Worm (Caenorhabditis elegans): ENCODE results near the gene npr-15.

npr-15 gene

ce11 chrIII:3670984-3671383 lies 23.5 kb downstream of the npr-15 start:
- TF ChIP-seq K11D2.4 (GFP tag; IDR thresholded peaks at IDR 0.05), result no peak
- TF ChIP-seq hmg-1.2 (GFP tag; IDR thresholded peaks at IDR 0.05), result 0 out of 2 replicates have a peak, but pooled peaks have one; percentile 5

ce11 chrIII:3670336-3670735 lies 24.1 kb downstream of the npr-15 start, which contains the start of gene C46F11.6:
Gene C46F11.6, minus strand, starts transcription at chrIII:3670436.
- TF ChIP-seq snpc-4 (GFP tag; optimal IDR thresholded peaks at IDR 0.05) (no peak), snpc-4 (tag; optimal IDR thresholded peaks at IDR 0.05) (no peak), F37B4.10 (GFP tag; IDR thresholded peaks at IDR 0.05) (no peak), lir-1 (GFP tag; conservative IDR thresholded peaks at IDR 0.05) (no peak), egl-44 (GFP tag; IDR thresholded peaks at IDR 0.05) (no peak), Y53F4B.3 (GFP tag; IDR thresholded peaks at IDR 0.05) (no peak), lin-40 (tag; optimal IDR thresholded peaks at IDR 0.05) (no peak), ztf-3 (GFP tag; optimal IDR thresholded peaks at IDR 0.05) (no peak), ceh-79 (tag; optimal IDR thresholded peaks at IDR 0.05) (no peak), F22D6.2 (tag; optimal IDR thresholded peaks at IDR 0.05) (no peak), egl-18 (GFP tag; IDR thresholded peaks at IDR 0.05) (no peak), F33H1.4 (GFP tag; IDR thresholded peaks at IDR 0.05) (no peak), attf-6 (GFP tag; IDR thresholded peaks at IDR 0.05) (no peak), tbx-9 (tag; optimal IDR thresholded peaks at IDR 0.05; ENCODE audit: borderline replicate concordance) (no peak), ceh-100 (GFP tag; IDR thresholded peaks at IDR 0.05) (no peak), ZK185.1 (tag; optimal IDR thresholded peaks at IDR 0.05; ENCODE audit: poor library complexity, severe bottlenecking) (no peak), repo-1 (tag; optimal IDR thresholded peaks at IDR 0.05) (no peak), sdz-38 (tag; optimal IDR thresholded peaks at IDR 0.05) (no peak), madf-6 (GFP tag; IDR thresholded peaks at IDR 0.05) (no peak), T26A5.8 (tag; optimal IDR thresholded peaks at IDR 0.05) (no peak)

ce11 chrIII:3664224-3664623 lies 30.2 kb downstream of the npr-15 start, which contains the start of gene C46F11.4:
Gene C46F11.4, minus strand, starts transcription at chrIII:3664304.
- TF ChIP-seq Y53G8AR.9 (GFP tag; conservative IDR thresholded peaks at IDR 0.05), result 0 out of 2 replicates have a peak, but pooled peaks have one; percentile 28
- peak; percentile 32 for TF ChIP-seq F49E8.2 (tag; optimal IDR thresholded peaks at IDR 0.05; ENCODE audit: insufficient read depth)
- no peak for TF ChIP-seq B0261.1 (tag; optimal IDR thresholded peaks at IDR 0.05)
- TF ChIP-seq zfh-2 (GFP tag; conservative IDR thresholded peaks at IDR 0.05), result no peak
- TF ChIP-seq let-526 (GFP tag; IDR thresholded peaks at IDR 0.05), result no peak
- no peak for TF ChIP-seq Y56A3A.18 (GFP tag; IDR thresholded peaks at IDR 0.05)
- TF ChIP-seq F23B12.7 (tag; optimal IDR thresholded peaks at IDR 0.05; ENCODE audit: insufficient read depth), result no peak
- peak; percentile 28 for TF ChIP-seq lin-54 (GFP tag; optimal IDR thresholded peaks at IDR 0.05)
- TF ChIP-seq ceh-40 (GFP tag; IDR thresholded peaks at IDR 0.05), result no peak
- TF ChIP-seq F52B5.7 (tag; optimal IDR thresholded peaks at IDR 0.05), result no peak
- no peak for TF ChIP-seq dpff-1 (tag; optimal IDR thresholded peaks at IDR 0.05)
- no peak for TF ChIP-seq unc-62 (GFP tag; optimal IDR thresholded peaks at IDR 0.05)
- TF ChIP-seq aptf-3 (GFP tag; IDR thresholded peaks at IDR 0.05), result no peak
- peak; percentile 66 for TF ChIP-seq him-1 (tag; optimal IDR thresholded peaks at IDR 0.05)
- TF ChIP-seq akir-1 (GFP tag; optimal IDR thresholded peaks at IDR 0.05), result no peak
- peak; percentile 32; the same call in 1 of the 2 replicates for TF ChIP-seq cebp-1 (GFP tag; IDR thresholded peaks at IDR 0.05)
- peak; percentile 87 for TF ChIP-seq cebp-1 (tag; optimal IDR thresholded peaks at IDR 0.05)
- TF ChIP-seq madf-10 (tag; optimal IDR thresholded peaks at IDR 0.05), result peak; percentile 6
- peak; percentile 26 for TF ChIP-seq attf-5 (GFP tag; optimal IDR thresholded peaks at IDR 0.05)
- peak in 1 of 3 experiments; percentile 39 for TF ChIP-seq lin-35 (GFP tag; optimal IDR thresholded peaks at IDR 0.05)
- peak; percentile 38 for TF ChIP-seq ZK185.1 (tag; optimal IDR thresholded peaks at IDR 0.05; ENCODE audit: poor library complexity, severe bottlenecking)
- no peak for TF ChIP-seq ceh-100 (GFP tag; IDR thresholded peaks at IDR 0.05)
- TF ChIP-seq lsy-27 (tag; optimal IDR thresholded peaks at IDR 0.05; ENCODE audit: borderline replicate concordance, insufficient read depth), result no peak
- no peak for TF ChIP-seq atf-7 (tag; optimal IDR thresholded peaks at IDR 0.05)
- TF ChIP-seq madf-6 (GFP tag; IDR thresholded peaks at IDR 0.05), result peak; percentile 61
- peak; percentile 10 for TF ChIP-seq snpc-1.3 (tag; optimal IDR thresholded peaks at IDR 0.05; ENCODE audit: insufficient read depth)
- TF ChIP-seq nhr-120 (GFP tag; IDR thresholded peaks at IDR 0.05), result no peak
- TF ChIP-seq ztf-26 (tag; optimal IDR thresholded peaks at IDR 0.05), result no peak

All from whole organism, young adult.